Fruit fly (Drosophila melanogaster): ENCODE data around the gene CG31915.

dm6 chr2L:5483093-5483492 lies 44.8 kb upstream of the CG31915 start:
- TF ChIP-seq ara (GFP tag; IDR thresholded peaks at IDR 0.05) (no peak), CG7928 (GFP tag; optimal IDR thresholded peaks at IDR 0.05) (no peak), CG12299 (tag; optimal IDR thresholded peaks at IDR 0.05) (no peak), lmd (GFP tag; IDR thresholded peaks at IDR 0.05) (no peak), CG10959 (GFP tag; IDR thresholded peaks at IDR 0.05) (no peak)
